Worm (Caenorhabditis elegans) whole organism, young adult: ENCODE measurements around the gene ZK757.2.
A peak's percentile ranks its signal among the peaks of the same experiment; 100 is the strongest.

ENCODE experiments used
- B0261.1 ChIP-seq: sonication (generic microtip); optimal IDR thresholded peaks from 2 replicates; lab custom pipeline; 2016; ENCODE audit warnings: mild to moderate bottlenecking, missing genetic modification characterization, moderate library complexity, missing compliant biosample characterization
- C06A6.2 ChIP-seq: fragments of 200-800 bp; sonication (Bioruptor generic); conservative IDR thresholded peaks from 2 replicates; pipeline ENCODE4 v1.3.6; 2022; ENCODE audit warnings: missing genetic modification characterization, missing compliant biosample characterization
- C17E4.6 ChIP-seq: fragments of 200-800 bp; sonication (Bioruptor generic); IDR thresholded peaks from 2 replicates; pipeline ENCODE4 v1.3.6; 2022; ENCODE audit warnings: missing genetic modification reagents, missing genetic modification characterization, missing compliant biosample characterization
- F10E7.11 ChIP-seq: sonication (generic microtip); optimal IDR thresholded peaks from 2 replicates; lab custom pipeline; 2017; ENCODE audit warnings: mild to moderate bottlenecking, missing genetic modification characterization, moderate library complexity, missing compliant biosample characterization
- F23B12.7 ChIP-seq: sonication (generic microtip); optimal IDR thresholded peaks from 2 replicates; lab custom pipeline; 2017; ENCODE audit warnings: missing genetic modification characterization, mild to moderate bottlenecking, missing compliant biosample characterization, antibody characterized with exemption, moderate library complexity; ENCODE audit not compliant: insufficient read depth
- F49E8.2 ChIP-seq: sonication (generic microtip); optimal IDR thresholded peaks from 3 replicates; lab custom pipeline; 2017; ENCODE audit warnings: missing genetic modification characterization, mild to moderate bottlenecking, missing compliant biosample characterization, antibody characterized with exemption, moderate library complexity; ENCODE audit not compliant: insufficient read depth
- F52B5.7 ChIP-seq: sonication (generic microtip); optimal IDR thresholded peaks from 2 replicates; lab custom pipeline; 2016; ENCODE audit warnings: mild to moderate bottlenecking, missing genetic modification characterization, missing compliant biosample characterization
- F57A8.1 ChIP-seq: fragments of 200-800 bp; sonication (Bioruptor generic); optimal IDR thresholded peaks from 2 replicates; lab custom pipeline; 2018; ENCODE audit warnings: mild to moderate bottlenecking, missing genetic modification characterization, moderate library complexity, missing compliant biosample characterization
- F57C9.4 ChIP-seq: sonication (generic microtip); optimal IDR thresholded peaks from 2 replicates; lab custom pipeline; 2017; ENCODE audit warnings: mild to moderate bottlenecking, missing genetic modification characterization, missing compliant biosample characterization
- Y53G8AR.9 ChIP-seq: fragments of 200-800 bp; sonication (Bioruptor generic); conservative IDR thresholded peaks from 2 replicates; pipeline ENCODE4 v1.3.6; 2022; ENCODE audit warnings: missing genetic modification reagents, missing genetic modification characterization, missing compliant biosample characterization
- Y79H2A.3 ChIP-seq: fragments of 200-800 bp; sonication (Bioruptor generic); conservative IDR thresholded peaks from 2 replicates; pipeline ENCODE4 v1.3.6; 2022; ENCODE audit warnings: missing genetic modification reagents, missing genetic modification characterization, missing compliant biosample characterization
- Y95B8A.8 ChIP-seq: fragments of 200-800 bp; sonication (Bioruptor generic); IDR thresholded peaks from 2 replicates; pipeline ENCODE4 v1.3.6; 2022; ENCODE audit warnings: missing genetic modification reagents, missing genetic modification characterization, missing compliant biosample characterization
- akir-1 ChIP-seq: fragments of 200-800 bp; sonication (Bioruptor generic); optimal IDR thresholded peaks from 2 replicates; lab custom pipeline; 2018; ENCODE audit warnings: mild to moderate bottlenecking, missing genetic modification characterization, moderate library complexity, missing compliant biosample characterization
- attf-3 ChIP-seq: fragments of 200-800 bp; sonication (Bioruptor generic); conservative IDR thresholded peaks from 2 replicates; pipeline ENCODE4 v1.3.6; 2022; ENCODE audit warnings: missing genetic modification reagents, missing genetic modification characterization, missing compliant biosample characterization
- attf-5 ChIP-seq: fragments of 200-800 bp; sonication (Bioruptor generic); optimal IDR thresholded peaks from 2 replicates; lab custom pipeline; 2018; ENCODE audit warnings: mild to moderate bottlenecking, missing genetic modification characterization, missing compliant biosample characterization
- bed-2 ChIP-seq: fragments of 200-800 bp; sonication (Bioruptor generic); IDR thresholded peaks from 2 replicates; pipeline ENCODE4 v1.3.6; 2022; ENCODE audit warnings: missing genetic modification reagents, missing genetic modification characterization, missing compliant biosample characterization
- ccch-3 ChIP-seq: fragments of 200-800 bp; sonication (Bioruptor generic); optimal IDR thresholded peaks from 2 replicates; lab custom pipeline; 2018; ENCODE audit warnings: mild to moderate bottlenecking, missing genetic modification characterization, missing compliant biosample characterization
- ceh-27 ChIP-seq: fragments of 200-800 bp; sonication (Bioruptor generic); optimal IDR thresholded peaks from 2 replicates; lab custom pipeline; 2018; ENCODE audit warnings: mild to moderate bottlenecking, missing genetic modification characterization, moderate library complexity, missing compliant biosample characterization
- ceh-79 ChIP-seq: sonication (generic microtip); optimal IDR thresholded peaks from 2 replicates; lab custom pipeline; 2017; ENCODE audit warnings: mild to moderate bottlenecking, missing genetic modification characterization, missing compliant biosample characterization
- die-1 ChIP-seq: sonication (generic microtip); optimal IDR thresholded peaks from 2 replicates; lab custom pipeline; 2016; ENCODE audit warnings: missing genotype, mild to moderate bottlenecking, missing genetic modification characterization, missing compliant biosample characterization
- dox-1 ChIP-seq: fragments of 200-800 bp; sonication (Bioruptor generic); IDR thresholded peaks from 2 replicates; pipeline ENCODE4 v1.3.6; 2022; ENCODE audit warnings: missing genetic modification reagents, missing genetic modification characterization, missing compliant biosample characterization
- egrh-3 ChIP-seq: fragments of 200-800 bp; sonication (Bioruptor generic); IDR thresholded peaks from 2 replicates; pipeline ENCODE4 v1.3.6; 2022; ENCODE audit warnings: missing genetic modification reagents, missing genetic modification characterization, missing compliant biosample characterization
- gei-17 ChIP-seq: fragments of 200-800 bp; sonication (Bioruptor generic); optimal IDR thresholded peaks from 2 replicates; lab custom pipeline; 2018; ENCODE audit warnings: mild to moderate bottlenecking, missing genetic modification characterization, missing compliant biosample characterization
- him-1 ChIP-seq: sonication (generic microtip); optimal IDR thresholded peaks from 2 replicates; lab custom pipeline; 2016; ENCODE audit warnings: missing genotype, missing genetic modification reagents, missing genetic modification characterization, missing compliant biosample characterization
- hsf-1 ChIP-seq: fragments of 200-800 bp; sonication (Bioruptor generic); IDR thresholded peaks from 2 replicates; pipeline ENCODE4 v1.3.6; 2022; ENCODE audit warnings: missing genetic modification reagents, missing genetic modification characterization, missing compliant biosample characterization
- let-526 ChIP-seq: fragments of 200-800 bp; sonication (Bioruptor generic); IDR thresholded peaks from 2 replicates; pipeline ENCODE4 v1.3.6; 2022; ENCODE audit warnings: missing genetic modification reagents, missing genetic modification characterization, missing compliant biosample characterization
- let-607 ChIP-seq, 2 experiments: fragments of 200-800 bp in 1 of 2; sonication (Bioruptor generic) in 1 of 2; sonication (generic microtip) in 1 of 2; optimal IDR thresholded peaks; 2 replicates each; lab custom pipeline; 2016 to 2018; ENCODE audit warnings: mild to moderate bottlenecking in 2 of 2, missing compliant biosample characterization in 2 of 2, missing genetic modification characterization in 2 of 2, moderate library complexity in 2 of 2, missing genotype in 1 of 2
- lin-35 ChIP-seq, 3 experiments: fragments of 150-350 bp in 2 of 3; sonication (generic microtip) in 1 of 3; optimal IDR thresholded peaks; 2 replicates each; lab custom pipeline; 2014 to 2018; ENCODE audit warnings: missing biosample characterization in 3 of 3, missing genetic modification characterization in 3 of 3, missing genetic modification reagents in 3 of 3
- lin-40 ChIP-seq: sonication (generic microtip); optimal IDR thresholded peaks from 2 replicates; lab custom pipeline; 2016; ENCODE audit warnings: missing genetic modification characterization, mild to moderate bottlenecking, missing compliant biosample characterization, missing genotype, missing genetic modification reagents
- lin-54 ChIP-seq: fragments of 200-800 bp; sonication (Bioruptor generic); optimal IDR thresholded peaks from 2 replicates; lab custom pipeline; 2018; ENCODE audit warnings: mild to moderate bottlenecking, missing genetic modification characterization, missing compliant biosample characterization
- lir-1 ChIP-seq: fragments of 200-800 bp; sonication (Bioruptor generic); conservative IDR thresholded peaks from 2 replicates; pipeline ENCODE4 v1.3.6; 2022; ENCODE audit warnings: missing genetic modification reagents, missing genetic modification characterization, missing compliant biosample characterization
- lsl-1 ChIP-seq: fragments of 200-800 bp; sonication (Bioruptor generic); optimal IDR thresholded peaks from 2 replicates; lab custom pipeline; 2018; ENCODE audit warnings: mild to moderate bottlenecking, missing genetic modification characterization, moderate library complexity, missing compliant biosample characterization
- madf-3 ChIP-seq: fragments of 200-800 bp; sonication (Bioruptor generic); IDR thresholded peaks from 2 replicates; pipeline ENCODE4 v1.3.6; 2022; ENCODE audit warnings: missing genetic modification reagents, missing genetic modification characterization, missing compliant biosample characterization
- mxl-1 ChIP-seq: sonication (generic microtip); optimal IDR thresholded peaks from 2 replicates; lab custom pipeline; 2016; ENCODE audit warnings: missing genetic modification characterization, missing compliant biosample characterization
- nfya-1 ChIP-seq: sonication (generic microtip); optimal IDR thresholded peaks from 2 replicates; lab custom pipeline; 2017; ENCODE audit warnings: antibody characterized with exemption, missing compliant biosample characterization, missing genetic modification characterization, borderline replicate concordance; ENCODE audit not compliant: insufficient read depth
- nhr-120 ChIP-seq: fragments of 200-800 bp; sonication (Bioruptor generic); IDR thresholded peaks from 2 replicates; pipeline ENCODE4 v1.3.6; 2022; ENCODE audit warnings: missing genetic modification characterization, missing compliant biosample characterization
- nhr-179 ChIP-seq: sonication (generic microtip); optimal IDR thresholded peaks from 2 replicates; lab custom pipeline; 2016; ENCODE audit warnings: mild to moderate bottlenecking, missing genetic modification characterization, missing compliant biosample characterization
- nhr-90 ChIP-seq: sonication (generic microtip); optimal IDR thresholded peaks from 2 replicates; lab custom pipeline; 2016; ENCODE audit warnings: missing genotype, mild to moderate bottlenecking, missing genetic modification characterization, missing compliant biosample characterization
- rec-8 ChIP-seq, 2 experiments: sonication (generic microtip); optimal IDR thresholded peaks; 2 replicates each; lab custom pipeline; 2016; ENCODE audit warnings: mild to moderate bottlenecking in 2 of 2, missing genetic modification characterization in 2 of 2, missing genetic modification reagents in 2 of 2, missing genotype in 2 of 2, missing biosample characterization in 1 of 2, missing compliant biosample characterization in 1 of 2, moderate library complexity in 1 of 2
- repo-1 ChIP-seq: sonication (generic microtip); optimal IDR thresholded peaks from 2 replicates; lab custom pipeline; 2017; ENCODE audit warnings: mild to moderate bottlenecking, missing genetic modification characterization, missing compliant biosample characterization
- snpc-1.3 ChIP-seq: sonication (generic microtip); optimal IDR thresholded peaks from 2 replicates; lab custom pipeline; 2017; ENCODE audit warnings: missing genetic modification characterization, mild to moderate bottlenecking, missing compliant biosample characterization, antibody characterized with exemption, moderate library complexity, missing genotype, missing genetic modification reagents; ENCODE audit not compliant: insufficient read depth
- sptf-2 ChIP-seq: fragments of 200-800 bp; sonication (Bioruptor generic); optimal IDR thresholded peaks from 2 replicates; lab custom pipeline; 2018; ENCODE audit warnings: mild to moderate bottlenecking, missing genetic modification characterization, missing compliant biosample characterization
- tlf-1 ChIP-seq: fragments of 200-800 bp; sonication (Bioruptor generic); optimal IDR thresholded peaks from 2 replicates; lab custom pipeline; 2018; ENCODE audit warnings: mild to moderate bottlenecking, missing genetic modification characterization, missing compliant biosample characterization
- ztf-22 ChIP-seq: fragments of 200-800 bp; sonication (Bioruptor generic); optimal IDR thresholded peaks from 2 replicates; lab custom pipeline; 2018; ENCODE audit warnings: mild to moderate bottlenecking, missing genetic modification characterization, moderate library complexity, missing compliant biosample characterization
- ztf-26 ChIP-seq: sonication (generic microtip); optimal IDR thresholded peaks from 2 replicates; lab custom pipeline; 2017; ENCODE audit warnings: missing genetic modification characterization, missing compliant biosample characterization
- ztf-28 ChIP-seq: fragments of 200-800 bp; sonication (Bioruptor generic); IDR thresholded peaks from 2 replicates; pipeline ENCODE4 v1.3.6; 2022; ENCODE audit warnings: missing genetic modification reagents, missing genetic modification characterization, missing compliant biosample characterization

The ZK757.2 gene

DNA sequence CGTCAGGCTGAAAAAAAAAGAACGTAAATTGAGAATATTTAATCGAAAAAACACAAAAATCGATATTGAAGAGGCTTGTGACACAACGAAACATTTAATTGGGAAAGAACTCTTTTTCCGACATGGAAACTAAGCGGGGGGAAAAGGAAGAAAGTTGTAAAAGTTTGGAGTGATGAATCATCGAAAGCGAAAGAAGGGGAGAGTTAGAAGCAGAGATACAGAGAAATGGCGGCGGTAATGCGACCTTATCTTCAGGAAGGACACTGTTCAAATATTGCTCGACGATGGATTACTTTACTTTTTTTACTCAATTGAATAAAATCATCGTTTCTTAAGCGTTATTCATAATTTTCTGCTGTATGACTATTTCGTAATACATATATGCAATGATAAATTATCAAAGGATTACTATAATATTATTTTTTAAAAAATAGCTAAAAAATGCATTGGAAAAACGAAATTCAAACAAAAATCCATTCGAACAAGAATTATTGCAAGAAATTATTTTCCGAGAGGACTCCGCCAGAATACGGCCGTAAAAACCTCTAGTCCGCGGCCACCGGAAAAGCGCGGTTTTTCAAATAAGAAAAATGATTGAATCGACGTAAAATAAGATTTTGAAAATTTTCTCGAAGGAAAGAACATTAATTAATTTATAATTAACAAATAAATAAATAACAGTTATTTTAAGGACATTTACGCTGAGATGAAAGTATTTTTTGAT, 10.8 kb downstream of the ZK757.2 start, which contains the start of gene dhhc-4 (continued):
- TF ChIP-seq F57A8.1 (GFP tag; lab: Kevin White, UChicago) (no peak), C06A6.2 (GFP tag; lab: Robert Waterston, UW) (no peak), rec-8 (tag; optimal IDR thresholded peaks at IDR 0.05; lab: Kevin White, UChicago) (peak in 1 of 2 experiments; percentile 56), snpc-1.3 (tag; lab: Kevin White, UChicago) (no peak), Y95B8A.8 (GFP tag; lab: Robert Waterston, UW) (no peak), C17E4.6 (GFP tag; lab: Robert Waterston, UW) (no peak), attf-5 (GFP tag; lab: Kevin White, UChicago) (no peak), hsf-1 (0 out of 2 replicates have a peak, but pooled peaks have one; percentile 56), madf-3 (GFP tag; lab: Robert Waterston, UW) (0 out of 2 replicates have a peak, but pooled peaks have one; percentile 40), mxl-1 (tag; lab: Kevin White, UChicago) (no peak), F52B5.7 (tag; lab: Kevin White, UChicago) (no peak), lin-54 (GFP tag; lab: Kevin White, UChicago) (no peak), nhr-179 (tag; lab: Kevin White, UChicago) (no peak), Y53G8AR.9 (GFP tag; lab: Robert Waterston, UW) (no peak), let-607 (tag; optimal IDR thresholded peaks at IDR 0.05; lab: Kevin White, UChicago) (peak in 1 of 2 experiments; percentile 71), ccch-3 (GFP tag; lab: Kevin White, UChicago) (peak; percentile 45), lin-35 (GFP tag; optimal IDR thresholded peaks at IDR 0.05; lab: Kevin White, UChicago) (peak in 1 of 3 experiments; percentile 89), nfya-1 (tag; lab: Kevin White, UChicago) (no peak), gei-17 (GFP tag; lab: Kevin White, UChicago) (no peak), F23B12.7 (tag; lab: Kevin White, UChicago) (no peak), F57C9.4 (no peak), lir-1 (GFP tag; lab: Robert Waterston, UW) (peak; percentile 50), ztf-26 (no peak), Y79H2A.3 (GFP tag; lab: Robert Waterston, UW) (no peak), B0261.1 (tag; lab: Kevin White, UChicago) (no peak), nhr-90 (tag; lab: Kevin White, UChicago) (no peak), ceh-27 (GFP tag; lab: Kevin White, UChicago) (peak; percentile 82), tlf-1 (peak; percentile 44), ztf-28 (GFP tag; lab: Robert Waterston, UW) (no peak), him-1 (tag; lab: Kevin White, UChicago) (no peak), sptf-2 (GFP tag; lab: Kevin White, UChicago) (no peak), egrh-3 (GFP tag; lab: Robert Waterston, UW) (no peak), bed-2 (GFP tag; lab: Robert Waterston, UW) (peak; percentile 45; the same call in 1 of the 2 replicates), dox-1 (GFP tag; lab: Robert Waterston, UW) (no peak), die-1 (no peak), F49E8.2 (tag; lab: Kevin White, UChicago) (no peak), F10E7.11 (tag; lab: Kevin White, UChicago) (no peak), lin-40 (peak; percentile 55), nhr-120 (GFP tag; lab: Robert Waterston, UW) (no peak), repo-1 (no peak), let-526 (GFP tag; lab: Robert Waterston, UW) (no peak), ceh-79 (tag; lab: Kevin White, UChicago) (no peak), attf-3 (GFP tag; lab: Robert Waterston, UW) (no peak), lsl-1 (GFP tag; lab: Kevin White, UChicago) (peak; percentile 45), ztf-22 (GFP tag; lab: Kevin White, UChicago) (no peak), akir-1 (GFP tag; lab: Kevin White, UChicago) (no peak)
